Fruit fly (Drosophila melanogaster) Kc167 (cell line): Measurements from ENCODE around the gene CG4565.

ENCODE experiments used
- Myc ChIP-seq: fragments of >200 bp; optimal IDR thresholded peaks from 2 replicates; lab custom pipeline; 2017; ENCODE audit warnings: missing external identifiers
- Sin3A ChIP-seq: fragments of >200 bp; optimal IDR thresholded peaks from 2 replicates; lab custom pipeline; 2018; ENCODE audit warnings: missing external identifiers
- h ChIP-seq: fragments of >200 bp; optimal IDR thresholded peaks from 3 replicates; lab custom pipeline; 2018; ENCODE audit warnings: missing external identifiers
- insv ChIP-seq: fragments of >200 bp; optimal IDR thresholded peaks from 3 replicates; lab custom pipeline; 2018; ENCODE audit warnings: missing external identifiers

- TF ChIP-seq Sin3A (lab: Kevin White, UChicago) (no peak), h (lab: Kevin White, UChicago) (no peak), Myc (lab: Kevin White, UChicago) (no peak), insv (lab: Kevin White, UChicago) (no peak)
These were observed 7.2 kb downstream of the CG4565 start, which contains the start of gene CG14694 for dm6 chr3R:10859713-10860112.
